Worm (Caenorhabditis elegans) whole organism, L2 larva: ENCODE data around the gene C26F1.3.

Experiments
- F13H6.1 ChIP-seq: sonication (generic microtip); optimal IDR thresholded peaks from 2 replicates; lab custom pipeline; 2016; ENCODE audit warnings: missing genetic modification characterization, missing compliant biosample characterization
- R02D3.7 ChIP-seq: fragments of 150-350 bp; optimal IDR thresholded peaks from 2 replicates; lab custom pipeline; 2014; ENCODE audit warnings: missing biosample characterization, missing genetic modification characterization
- Y55F3AM.14 ChIP-seq: fragments of 200-800 bp; sonication (Bioruptor generic); optimal IDR thresholded peaks from 2 replicates; lab custom pipeline; 2018; ENCODE audit warnings: mild to moderate bottlenecking, missing genetic modification characterization, missing compliant biosample characterization
- ZK546.5 ChIP-seq: sonication (generic microtip); optimal IDR thresholded peaks from 2 replicates; lab custom pipeline; 2017; ENCODE audit warnings: missing biosample characterization, missing genetic modification characterization
- alr-1 ChIP-seq: fragments of 150-350 bp; optimal IDR thresholded peaks from 2 replicates; lab custom pipeline; 2014; ENCODE audit warnings: missing biosample characterization, missing genetic modification characterization
- aly-2 ChIP-seq: fragments of 150-350 bp; optimal IDR thresholded peaks from 2 replicates; lab custom pipeline; 2014; ENCODE audit warnings: missing biosample characterization, missing genetic modification characterization
- ama-1 ChIP-seq: fragments of 150-350 bp; optimal IDR thresholded peaks from 2 replicates; lab custom pipeline; 2018; ENCODE audit warnings: inconsistent platforms
- blmp-1 ChIP-seq: sonication (generic microtip); optimal IDR thresholded peaks from 2 replicates; lab custom pipeline; 2017; ENCODE audit warnings: missing genetic modification characterization, mild to moderate bottlenecking, missing compliant biosample characterization, antibody characterized with exemption, moderate library complexity; ENCODE audit not compliant: insufficient read depth
- ceh-16 ChIP-seq: fragments of 150-350 bp; optimal IDR thresholded peaks from 2 replicates; lab custom pipeline; 2014; ENCODE audit warnings: missing biosample characterization, missing genetic modification characterization
- ceh-82 ChIP-seq: fragments of 150-350 bp; optimal IDR thresholded peaks from 2 replicates; lab custom pipeline; 2014; ENCODE audit warnings: missing biosample characterization, missing genetic modification characterization
- crh-2 ChIP-seq: sonication (generic microtip); optimal IDR thresholded peaks from 2 replicates; lab custom pipeline; 2017; ENCODE audit warnings: missing biosample characterization, missing genetic modification characterization
- dmd-4 ChIP-seq: sonication (generic microtip); optimal IDR thresholded peaks from 2 replicates; lab custom pipeline; 2017; ENCODE audit warnings: missing biosample characterization, missing genetic modification characterization
- egl-27 ChIP-seq: sonication (generic microtip); optimal IDR thresholded peaks from 3 replicates; lab custom pipeline; 2017; ENCODE audit warnings: missing biosample characterization, missing genetic modification reagents, missing genetic modification characterization
- elt-1 ChIP-seq: fragments of 150-350 bp; optimal IDR thresholded peaks from 2 replicates; lab custom pipeline; 2014; ENCODE audit warnings: missing biosample characterization, missing genetic modification characterization
- elt-3 ChIP-seq: sonication (generic microtip); optimal IDR thresholded peaks from 2 replicates; lab custom pipeline; 2017; ENCODE audit warnings: missing biosample characterization, missing genetic modification characterization
- fos-1 ChIP-seq: fragments of 150-350 bp; optimal IDR thresholded peaks from 2 replicates; lab custom pipeline; 2014; ENCODE audit warnings: missing biosample characterization, missing genetic modification characterization
- gmeb-1 ChIP-seq: fragments of 150-350 bp; optimal IDR thresholded peaks from 2 replicates; lab custom pipeline; 2014; ENCODE audit warnings: missing biosample characterization, missing genetic modification characterization
- lin-11 ChIP-seq: fragments of 150-350 bp; sonication (generic microtip); optimal IDR thresholded peaks from 2 replicates; lab custom pipeline; 2014; ENCODE audit warnings: missing biosample characterization, missing genetic modification characterization, inconsistent platforms, mixed read lengths
- lin-13 ChIP-seq: fragments of 150-350 bp; optimal IDR thresholded peaks from 2 replicates; lab custom pipeline; 2014; ENCODE audit warnings: missing biosample characterization, missing genetic modification reagents, missing genetic modification characterization
- lin-39 ChIP-seq: fragments of 150-350 bp; optimal IDR thresholded peaks from 2 replicates; lab custom pipeline; 2014; ENCODE audit warnings: missing biosample characterization, missing genetic modification reagents, missing genetic modification characterization
- lsy-2 ChIP-seq, 2 experiments: fragments of 150-350 bp in 1 of 2; sonication (generic microtip) in 1 of 2; optimal IDR thresholded peaks; 2 replicates each; lab custom pipeline; 2014 to 2017; ENCODE audit warnings: missing biosample characterization in 2 of 2, missing genetic modification characterization in 2 of 2
- mab-5 ChIP-seq: fragments of 150-350 bp; optimal IDR thresholded peaks from 2 replicates; lab custom pipeline; 2014; ENCODE audit warnings: missing biosample characterization, missing genetic modification characterization
- mbf-1 ChIP-seq: sonication (generic microtip); optimal IDR thresholded peaks from 2 replicates; lab custom pipeline; 2017; ENCODE audit warnings: missing biosample characterization, missing genetic modification characterization
- mdl-1 ChIP-seq, 2 experiments: fragments of 150-350 bp in 1 of 2; sonication (generic microtip) in 1 of 2; optimal IDR thresholded peaks; 2 replicates each; lab custom pipeline; 2017; ENCODE audit warnings: missing biosample characterization in 2 of 2, missing genetic modification characterization in 2 of 2
- nhr-10 ChIP-seq: sonication (generic microtip); optimal IDR thresholded peaks from 2 replicates; lab custom pipeline; 2017; ENCODE audit warnings: missing biosample characterization, missing genetic modification characterization
- nhr-11 ChIP-seq: fragments of 150-350 bp; optimal IDR thresholded peaks from 2 replicates; lab custom pipeline; 2014; ENCODE audit warnings: missing biosample characterization, missing genetic modification characterization
- nhr-12 ChIP-seq: fragments of 150-350 bp; optimal IDR thresholded peaks from 2 replicates; lab custom pipeline; 2014; ENCODE audit warnings: missing biosample characterization, missing genetic modification characterization
- nhr-129 ChIP-seq: fragments of 150-350 bp; optimal IDR thresholded peaks from 2 replicates; lab custom pipeline; 2014; ENCODE audit warnings: missing biosample characterization, missing genetic modification characterization
- nhr-21 ChIP-seq: fragments of 150-350 bp; optimal IDR thresholded peaks from 2 replicates; lab custom pipeline; 2014; ENCODE audit warnings: missing biosample characterization, missing genetic modification characterization
- nhr-23 ChIP-seq: fragments of 150-350 bp; optimal IDR thresholded peaks from 2 replicates; lab custom pipeline; 2014; ENCODE audit warnings: missing biosample characterization, missing genetic modification reagents, missing genetic modification characterization
- nhr-25 ChIP-seq: fragments of 150-350 bp; sonication (generic microtip); optimal IDR thresholded peaks from 3 replicates; lab custom pipeline; 2014; ENCODE audit warnings: missing biosample characterization, missing genetic modification characterization
- nhr-6 ChIP-seq: fragments of 150-350 bp; optimal IDR thresholded peaks from 2 replicates; lab custom pipeline; 2014; ENCODE audit warnings: missing biosample characterization, missing genetic modification characterization
- nhr-77 ChIP-seq: fragments of 150-350 bp; optimal IDR thresholded peaks from 2 replicates; lab custom pipeline; 2014; ENCODE audit warnings: missing biosample characterization, missing genetic modification characterization
- peb-1 ChIP-seq: fragments of 150-350 bp; optimal IDR thresholded peaks from 2 replicates; lab custom pipeline; 2014; ENCODE audit warnings: missing biosample characterization, missing genetic modification characterization
- sem-4 ChIP-seq: fragments of 150-350 bp; optimal IDR thresholded peaks from 2 replicates; lab custom pipeline; 2014; ENCODE audit warnings: missing biosample characterization, missing genetic modification reagents, missing genetic modification characterization
- skn-1 ChIP-seq: sonication (generic microtip); optimal IDR thresholded peaks from 2 replicates; lab custom pipeline; 2017; ENCODE audit warnings: missing biosample characterization, missing genetic modification characterization
- sma-3 ChIP-seq: sonication (generic microtip); optimal IDR thresholded peaks from 2 replicates; lab custom pipeline; 2016; ENCODE audit warnings: missing genetic modification reagents, missing genetic modification characterization, missing compliant biosample characterization
- sma-9 ChIP-seq, 2 experiments: fragments of 150-350 bp in 1 of 2; sonication (generic microtip) in 1 of 2; optimal IDR thresholded peaks; 2 replicates each; lab custom pipeline; 2014 to 2016; ENCODE audit warnings: missing genetic modification characterization in 2 of 2, mild to moderate bottlenecking in 1 of 2, missing biosample characterization in 1 of 2, missing compliant biosample characterization in 1 of 2, missing genetic modification reagents in 1 of 2, moderate library complexity in 1 of 2
- snpc-4 ChIP-seq: fragments of 150-350 bp; optimal IDR thresholded peaks from 2 replicates; lab custom pipeline; 2014; ENCODE audit warnings: missing biosample characterization, missing genetic modification characterization
- unc-39 ChIP-seq: fragments of 150-350 bp; optimal IDR thresholded peaks from 2 replicates; lab custom pipeline; 2014; ENCODE audit warnings: missing biosample characterization, missing genetic modification characterization
- unc-55 ChIP-seq: fragments of 150-350 bp; sonication (generic microtip); optimal IDR thresholded peaks from 3 replicates; lab custom pipeline; 2014; ENCODE audit warnings: missing biosample characterization, missing genetic modification reagents, missing genetic modification characterization
- unc-62 ChIP-seq: fragments of 150-350 bp; optimal IDR thresholded peaks from 2 replicates; lab custom pipeline; 2014; ENCODE audit warnings: missing biosample characterization, missing genetic modification reagents, missing genetic modification characterization
- zag-1 ChIP-seq: fragments of 150-350 bp; optimal IDR thresholded peaks from 2 replicates; lab custom pipeline; 2014; ENCODE audit warnings: missing biosample characterization, missing genetic modification characterization
- ztf-1 ChIP-seq: fragments of 200-800 bp; sonication (Bioruptor generic); conservative IDR thresholded peaks from 2 replicates; pipeline ENCODE4 v1.3.6; 2022; ENCODE audit warnings: missing genetic modification characterization, missing compliant biosample characterization
- ztf-11 ChIP-seq: sonication (generic microtip); optimal IDR thresholded peaks from 2 replicates; lab custom pipeline; 2017; ENCODE audit warnings: missing biosample characterization, missing genetic modification characterization
- ztf-4 ChIP-seq: fragments of 150-350 bp; optimal IDR thresholded peaks from 2 replicates; lab custom pipeline; 2014; ENCODE audit warnings: missing biosample characterization, missing genetic modification characterization

The C26F1.3 gene

ce11 chrV:7730488-7730887 is 46.6 kb upstream of the C26F1.3 start (continued):
- TF ChIP-seq sem-4 (tag; lab: Kevin White, UChicago) (peak; percentile 19), dmd-4 (no peak), unc-55 (GFP tag; lab: Kevin White, UChicago) (peak; percentile 24), fos-1 (tag; lab: Kevin White, UChicago) (peak; percentile 63), nhr-21 (tag; lab: Kevin White, UChicago) (peak; percentile 49), R02D3.7 (tag; lab: Kevin White, UChicago) (no peak), unc-62 (GFP tag; lab: Kevin White, UChicago) (no peak), ceh-82 (tag; lab: Kevin White, UChicago) (no peak), peb-1 (tag; lab: Kevin White, UChicago) (no peak), nhr-25 (tag; lab: Kevin White, UChicago) (peak; percentile 46), lin-11 (tag; lab: Kevin White, UChicago) (no peak), gmeb-1 (tag; lab: Kevin White, UChicago) (peak; percentile 42), unc-39 (tag; lab: Kevin White, UChicago) (no peak), mdl-1 (tag; optimal IDR thresholded peaks at IDR 0.05; lab: Kevin White, UChicago) (no peak), elt-3 (tag; lab: Kevin White, UChicago) (no peak), elt-1 (no peak), skn-1 (no peak), nhr-12 (tag; lab: Kevin White, UChicago) (no peak), zag-1 (no peak), ztf-11 (tag; lab: Kevin White, UChicago) (no peak), mbf-1 (tag; lab: Kevin White, UChicago) (no peak), egl-27 (no peak), ztf-4 (tag; lab: Kevin White, UChicago) (peak; percentile 63)

- TF ChIP-seq lin-13 (GFP tag; lab: Kevin White, UChicago) (peak; percentile 20), unc-55 (GFP tag; lab: Kevin White, UChicago) (no peak), nhr-23 (no peak), ceh-16 (tag; lab: Kevin White, UChicago) (peak; percentile 4), aly-2 (no peak)
These were observed 43.8 kb upstream of the C26F1.3 start for ce11 chrV:7733240-7733765.

- TF ChIP-seq ztf-4 (tag; lab: Kevin White, UChicago) (no peak), nhr-11 (tag; lab: Kevin White, UChicago) (no peak), lsy-2 (tag; optimal IDR thresholded peaks at IDR 0.05; lab: Kevin White, UChicago) (peak; percentile 51 to 72), ztf-11 (tag; lab: Kevin White, UChicago) (no peak), fos-1 (tag; lab: Kevin White, UChicago) (peak; percentile 42), ceh-16 (tag; lab: Kevin White, UChicago) (no peak), lin-13 (GFP tag; lab: Kevin White, UChicago) (peak; percentile 58), skn-1 (no peak), blmp-1 (tag; lab: Kevin White, UChicago) (no peak), aly-2 (no peak), nhr-77 (tag; lab: Kevin White, UChicago) (no peak), nhr-12 (tag; lab: Kevin White, UChicago) (no peak), nhr-129 (tag; lab: Kevin White, UChicago) (peak; percentile 40), mdl-1 (tag; optimal IDR thresholded peaks at IDR 0.05; lab: Kevin White, UChicago) (peak in 1 of 2 experiments; percentile 51), dmd-4 (no peak), unc-62 (GFP tag; lab: Kevin White, UChicago) (no peak), R02D3.7 (tag; lab: Kevin White, UChicago) (no peak), lin-11 (tag; lab: Kevin White, UChicago) (peak; percentile 48), sma-9 (GFP tag; optimal IDR thresholded peaks at IDR 0.05; lab: Kevin White, UChicago) (peak; percentile 41), sma-9 (tag; optimal IDR thresholded peaks at IDR 0.05; lab: Kevin White, UChicago) (no peak), crh-2 (tag; lab: Kevin White, UChicago) (peak; percentile 39), sem-4 (tag; lab: Kevin White, UChicago) (no peak), unc-55 (GFP tag; lab: Kevin White, UChicago) (peak; percentile 80), nhr-6 (tag; lab: Kevin White, UChicago) (no peak), mab-5 (tag; lab: Kevin White, UChicago) (no peak), ama-1 (lab: Kevin White, UChicago) (peak; percentile 42), zag-1 (peak; percentile 4), elt-1 (no peak), ztf-1 (no peak), ceh-82 (tag; lab: Kevin White, UChicago) (no peak), peb-1 (tag; lab: Kevin White, UChicago) (no peak), unc-39 (tag; lab: Kevin White, UChicago) (no peak), lin-39 (no peak), Y55F3AM.14 (no peak), ZK546.5 (no peak), sma-3 (peak; percentile 21), elt-3 (tag; lab: Kevin White, UChicago) (no peak), F13H6.1 (tag; lab: Kevin White, UChicago) (peak; percentile 53), gmeb-1 (tag; lab: Kevin White, UChicago) (peak; percentile 92), alr-1 (tag; lab: Kevin White, UChicago) (no peak), egl-27 (peak; percentile 7), snpc-4 (tag; lab: Kevin White, UChicago) (peak; percentile 53), nhr-10 (tag; lab: Kevin White, UChicago) (no peak)
These were observed 42.2 kb upstream of the C26F1.3 start, which contains the start of gene clic-1 for ce11 chrV:7734909-7735308. Gene clic-1, minus strand, starts transcription at chrV:7734911.
